Worm (Caenorhabditis elegans) whole organism, midembryonic: ENCODE results near the gene F54D5.7.

ENCODE experiments used
- T22C8.4 ChIP-seq: fragments of 200-800 bp; sonication (Bioruptor generic); IDR thresholded peaks from 2 replicates; pipeline ENCODE4 v1.3.6; 2022; ENCODE audit warnings: missing genetic modification characterization, missing compliant biosample characterization
- cog-1 ChIP-seq: sonication (generic microtip); optimal IDR thresholded peaks from 2 replicates; lab custom pipeline; 2016; ENCODE audit warnings: missing genetic modification characterization, missing compliant biosample characterization
- flt-1 ChIP-seq: fragments of 200-800 bp; sonication (Bioruptor generic); IDR thresholded peaks from 2 replicates; pipeline ENCODE4 v1.3.6; 2022; ENCODE audit warnings: missing genetic modification characterization, missing compliant biosample characterization
- med-1 ChIP-seq: sonication (generic microtip); optimal IDR thresholded peaks from 2 replicates; lab custom pipeline; 2017; ENCODE audit warnings: missing genetic modification characterization, mild to moderate bottlenecking, missing compliant biosample characterization, antibody characterized with exemption, missing genetic modification reagents; ENCODE audit not compliant: insufficient read depth
- ref-1 ChIP-seq: fragments of 200-800 bp; sonication (Bioruptor generic); conservative IDR thresholded peaks from 2 replicates; pipeline ENCODE4 v1.3.6; 2022; ENCODE audit warnings: missing genetic modification reagents, missing genetic modification characterization, missing compliant biosample characterization
- tab-1 ChIP-seq: fragments of 200-800 bp; sonication (Bioruptor generic); IDR thresholded peaks from 2 replicates; pipeline ENCODE4 v1.3.6; 2022; ENCODE audit warnings: missing genetic modification characterization, missing compliant biosample characterization
- ztf-23 ChIP-seq: fragments of 200-800 bp; sonication (Bioruptor generic); IDR thresholded peaks from 2 replicates; pipeline ENCODE4 v1.3.6; 2022; ENCODE audit warnings: missing genetic modification reagents, missing genetic modification characterization, missing compliant biosample characterization
- ztf-29 ChIP-seq: fragments of 200-800 bp; sonication (Bioruptor generic); IDR thresholded peaks from 2 replicates; pipeline ENCODE4 v1.3.6; 2022; ENCODE audit warnings: missing genetic modification reagents, missing genetic modification characterization, missing compliant biosample characterization

- TF ChIP-seq med-1 (GFP tag; lab: Kevin White, UChicago) (no peak), ztf-23 (no peak), cog-1 (tag; lab: Kevin White, UChicago) (no peak), flt-1 (no peak), ref-1 (GFP tag; lab: Robert Waterston, UW) (no peak), ztf-29 (GFP tag; lab: Robert Waterston, UW) (no peak), T22C8.4 (GFP tag; lab: Robert Waterston, UW) (no peak), tab-1 (GFP tag; lab: Robert Waterston, UW) (no peak)
These were observed 30.5 kb downstream of the F54D5.7 start for ce11 chrII:11577861-11578260.
